Worm (Caenorhabditis elegans): ENCODE measurements around the gene K07D4.2.

DNA sequence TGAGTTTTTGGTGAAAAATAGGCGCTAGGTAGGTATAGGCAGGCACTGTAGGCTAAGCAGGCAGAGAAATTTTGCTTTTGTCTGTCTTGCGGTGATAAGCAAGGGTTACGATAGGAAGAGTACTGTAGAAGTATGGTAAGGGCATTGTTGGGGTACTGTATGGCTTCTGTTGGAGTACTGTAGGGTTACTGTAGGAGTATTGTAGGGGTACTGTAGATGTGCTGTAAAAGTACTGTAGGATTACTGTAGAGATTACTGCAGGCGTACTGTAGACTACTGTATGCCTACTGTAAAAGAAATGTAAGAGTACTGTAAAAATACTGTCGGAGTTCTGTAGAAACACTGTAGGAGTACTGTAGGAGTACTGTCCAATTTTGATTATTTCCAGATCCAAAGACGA lies 47.2 kb upstream of the K07D4.2 start:
- TF ChIP-seq nhr-27 (tag; optimal IDR thresholded peaks at IDR 0.05): no peak
- TF ChIP-seq hrde-1 (tag; optimal IDR thresholded peaks at IDR 0.05; ENCODE audit: borderline replicate concordance): no peak
- no peak for TF ChIP-seq snpc-4 (GFP tag; optimal IDR thresholded peaks at IDR 0.05)
- no peak for TF ChIP-seq snpc-4 (tag; optimal IDR thresholded peaks at IDR 0.05)
- TF ChIP-seq dpl-1 (GFP tag; optimal IDR thresholded peaks at IDR 0.05): no peak
- no peak for TF ChIP-seq F57C9.4 (tag; optimal IDR thresholded peaks at IDR 0.05)
- no peak for TF ChIP-seq nhr-90 (tag; optimal IDR thresholded peaks at IDR 0.05)
- TF ChIP-seq unc-62 (GFP tag; optimal IDR thresholded peaks at IDR 0.05): no peak
- TF ChIP-seq T26A5.8 (tag; optimal IDR thresholded peaks at IDR 0.05): no peak
- no peak for TF ChIP-seq nfya-1 (tag; optimal IDR thresholded peaks at IDR 0.05; ENCODE audit: borderline replicate concordance, insufficient read depth)
- TF ChIP-seq ceh-79 (tag; optimal IDR thresholded peaks at IDR 0.05): no peak
- TF ChIP-seq ztf-3 (GFP tag; optimal IDR thresholded peaks at IDR 0.05): no peak
- TF ChIP-seq nfya-2 (GFP tag; IDR thresholded peaks at IDR 0.05): no peak
